Worm (Caenorhabditis elegans) whole organism, L2 larva: Measurements from ENCODE around the gene epg-5.

Experiments
- C34F6.9 ChIP-seq: fragments of 150-350 bp; optimal IDR thresholded peaks from 2 replicates; lab custom pipeline; 2014; ENCODE audit warnings: missing biosample characterization, missing genetic modification characterization
- alr-1 ChIP-seq: fragments of 150-350 bp; optimal IDR thresholded peaks from 2 replicates; lab custom pipeline; 2014; ENCODE audit warnings: missing biosample characterization, missing genetic modification characterization
- ama-1 ChIP-seq: fragments of 150-350 bp; optimal IDR thresholded peaks from 2 replicates; lab custom pipeline; 2018; ENCODE audit warnings: inconsistent platforms
- ceh-16 ChIP-seq: fragments of 150-350 bp; optimal IDR thresholded peaks from 2 replicates; lab custom pipeline; 2014; ENCODE audit warnings: missing biosample characterization, missing genetic modification characterization
- nhr-12 ChIP-seq: fragments of 150-350 bp; optimal IDR thresholded peaks from 2 replicates; lab custom pipeline; 2014; ENCODE audit warnings: missing biosample characterization, missing genetic modification characterization
- nhr-237 ChIP-seq: fragments of 150-350 bp; optimal IDR thresholded peaks from 2 replicates; lab custom pipeline; 2014; ENCODE audit warnings: missing biosample characterization, missing genetic modification characterization
- nhr-6 ChIP-seq: fragments of 150-350 bp; optimal IDR thresholded peaks from 2 replicates; lab custom pipeline; 2014; ENCODE audit warnings: missing biosample characterization, missing genetic modification characterization
- peb-1 ChIP-seq: fragments of 150-350 bp; optimal IDR thresholded peaks from 2 replicates; lab custom pipeline; 2014; ENCODE audit warnings: missing biosample characterization, missing genetic modification characterization
- sma-3 ChIP-seq: sonication (generic microtip); optimal IDR thresholded peaks from 2 replicates; lab custom pipeline; 2016; ENCODE audit warnings: missing genetic modification reagents, missing genetic modification characterization, missing compliant biosample characterization

ce11 chrII:6616770-6617169, 7.6 kb upstream of the epg-5 start, which contains the start of gene klf-3:
- no peak for TF ChIP-seq ama-1 (lab: Kevin White, UChicago)
- TF ChIP-seq nhr-237 (tag; lab: Kevin White, UChicago), result no peak
- TF ChIP-seq nhr-6 (tag; lab: Kevin White, UChicago), result no peak
- TF ChIP-seq nhr-12 (tag; lab: Kevin White, UChicago), result no peak
- TF ChIP-seq ceh-16, result no peak
- no peak for TF ChIP-seq C34F6.9
- TF ChIP-seq alr-1, result no peak
- TF ChIP-seq peb-1 (tag; lab: Kevin White, UChicago), result no peak
- no peak for TF ChIP-seq sma-3 (GFP tag; lab: Kevin White, UChicago)
